Fruit fly (Drosophila melanogaster) whole organism, embryonic: ENCODE data around the gene nAChRalpha7.

Experiments
- Ada2b ChIP-seq: fragments of 200-800 bp; sonication (Bioruptor generic); IDR thresholded peaks from 2 replicates; pipeline ENCODE4 v1.3.6; 2022; ENCODE audit warnings: missing biosample characterization, missing genetic modification characterization
- Atf3 ChIP-seq: fragments of 200-800 bp; sonication (Bioruptor generic); optimal IDR thresholded peaks from 3 replicates; lab custom pipeline; 2016; ENCODE audit warnings: missing biosample characterization, missing genetic modification characterization
- Awh ChIP-seq: fragments of 200-800 bp; sonication (Bioruptor generic); IDR thresholded peaks from 2 replicates; pipeline ENCODE4, ENCODE4 v1.3.6; 2022; ENCODE audit warnings: missing biosample characterization, missing genetic modification characterization
- CG10274 ChIP-seq: fragments of 200-800 bp; sonication (Bioruptor generic); optimal IDR thresholded peaks from 3 replicates; lab custom pipeline; 2017; ENCODE audit warnings: missing biosample characterization, mild to moderate bottlenecking, missing genetic modification characterization
- CG10565 ChIP-seq: fragments of 200-800 bp; sonication (Bioruptor generic); optimal IDR thresholded peaks from 3 replicates; lab custom pipeline; 2016; ENCODE audit warnings: missing biosample characterization, mild to moderate bottlenecking, missing genetic modification characterization
- CG11093 ChIP-seq: fragments of 200-800 bp; sonication (Bioruptor generic); IDR thresholded peaks from 3 replicates; pipeline ENCODE4 v1.3.6; 2022; ENCODE audit warnings: missing biosample characterization, missing genetic modification characterization
- CG14965 ChIP-seq: fragments of 200-800 bp; sonication (Bioruptor generic); optimal IDR thresholded peaks from 2 replicates; lab custom pipeline; 2016; ENCODE audit warnings: missing biosample characterization, missing genetic modification characterization, borderline replicate concordance
- CG2889 ChIP-seq: fragments of 200-800 bp; sonication (Bioruptor generic); IDR thresholded peaks from 3 replicates; pipeline ENCODE4 v1.3.6; 2022; ENCODE audit warnings: missing biosample characterization, missing genetic modification characterization
- CG3407 ChIP-seq: fragments of 200-800 bp; sonication (Bioruptor generic); optimal IDR thresholded peaks from 2 replicates; lab custom pipeline; 2018; ENCODE audit warnings: missing biosample characterization, mild to moderate bottlenecking, missing genetic modification characterization
- CG4730 ChIP-seq: fragments of 200-800 bp; sonication (Bioruptor generic); IDR thresholded peaks from 2 replicates; pipeline ENCODE4 v1.3.6; 2022; ENCODE audit warnings: missing biosample characterization, missing genetic modification characterization
- CG5180 ChIP-seq: fragments of 200-800 bp; sonication (Bioruptor generic); optimal IDR thresholded peaks from 3 replicates; lab custom pipeline; 2017; ENCODE audit warnings: missing biosample characterization, missing genetic modification characterization, mild to moderate bottlenecking, moderate library complexity, missing genetic modification reagents
- CG5953 ChIP-seq: fragments of 200-800 bp; sonication (Bioruptor generic); IDR thresholded peaks from 2 replicates; pipeline ENCODE4 v1.3.6; 2022; ENCODE audit warnings: missing biosample characterization, missing genetic modification characterization
- CG7271 ChIP-seq: fragments of 200-800 bp; sonication (Bioruptor generic); optimal IDR thresholded peaks from 2 replicates; lab custom pipeline; 2018; ENCODE audit warnings: missing biosample characterization, mild to moderate bottlenecking, missing genetic modification characterization, moderate library complexity
- CG9727 ChIP-seq: fragments of 200-800 bp; sonication (Bioruptor generic); optimal IDR thresholded peaks from 3 replicates; lab custom pipeline; 2017; ENCODE audit warnings: missing biosample characterization, mild to moderate bottlenecking, missing genetic modification characterization
- CHES-1-like ChIP-seq: fragments of 200-800 bp; sonication (Bioruptor generic); optimal IDR thresholded peaks from 2 replicates; lab custom pipeline; 2016; ENCODE audit warnings: missing biosample characterization, missing genetic modification characterization
- Camta ChIP-seq: fragments of 200-800 bp; sonication (Bioruptor generic); optimal IDR thresholded peaks from 2 replicates; lab custom pipeline; 2016; ENCODE audit warnings: missing biosample characterization, missing genetic modification characterization
- Dad ChIP-seq: fragments of 200-800 bp; sonication (Bioruptor generic); optimal IDR thresholded peaks from 3 replicates; lab custom pipeline; 2016; ENCODE audit warnings: missing biosample characterization, missing genetic modification characterization
- Deaf1 ChIP-seq: fragments of 200-800 bp; optimal IDR thresholded peaks from 3 replicates; lab custom pipeline; 2019; ENCODE audit warnings: missing biosample characterization, mild to moderate bottlenecking, missing genetic modification characterization, moderate library complexity
- Drgx ChIP-seq: fragments of 200-800 bp; sonication (Bioruptor generic); IDR thresholded peaks from 2 replicates; pipeline ENCODE4 v1.3.6; 2022; ENCODE audit warnings: missing biosample characterization, missing genetic modification characterization
- GATAe ChIP-seq: fragments of 200-800 bp; sonication (Bioruptor generic); conservative IDR thresholded peaks from 2 replicates; pipeline ENCODE4 v1.3.6; 2022; ENCODE audit warnings: missing biosample characterization, missing genetic modification characterization
- H2.0 ChIP-seq: fragments of 200-800 bp; sonication (Bioruptor generic); IDR thresholded peaks from 2 replicates; pipeline ENCODE4 v1.3.6; 2022; ENCODE audit warnings: missing biosample characterization, missing genetic modification characterization
- Hand ChIP-seq: fragments of 200-800 bp; sonication (Bioruptor generic); optimal IDR thresholded peaks from 2 replicates; lab custom pipeline; 2017; ENCODE audit warnings: mild to moderate bottlenecking, missing biosample characterization, missing genetic modification reagents, missing genetic modification characterization
- Hr3 ChIP-seq: fragments of 200-800 bp; sonication (Bioruptor generic); optimal IDR thresholded peaks from 3 replicates; lab custom pipeline; 2016; ENCODE audit warnings: missing biosample characterization, missing genetic modification characterization
- MBD-R2 ChIP-seq: fragments of 200-800 bp; sonication (Bioruptor generic); IDR thresholded peaks from 2 replicates; pipeline ENCODE4 v1.3.6; 2022; ENCODE audit warnings: missing biosample characterization, missing genetic modification characterization
- MESR4 ChIP-seq: fragments of 200-800 bp; sonication (Bioruptor generic); optimal IDR thresholded peaks from 2 replicates; lab custom pipeline; 2018; ENCODE audit warnings: missing biosample characterization, mild to moderate bottlenecking, missing genetic modification characterization, moderate library complexity
- Ravus ChIP-seq: fragments of 200-800 bp; sonication (Bioruptor generic); IDR thresholded peaks from 2 replicates; pipeline ENCODE4 v1.3.6; 2022; ENCODE audit warnings: missing biosample characterization, missing genetic modification characterization
- ash1 ChIP-seq: fragments of 200-800 bp; sonication (Bioruptor generic); optimal IDR thresholded peaks from 2 replicates; lab custom pipeline; 2018; ENCODE audit warnings: missing biosample characterization, mild to moderate bottlenecking, missing genetic modification characterization
- bbx ChIP-seq: fragments of 200-800 bp; sonication (Bioruptor generic); IDR thresholded peaks from 2 replicates; pipeline ENCODE4 v1.3.6; 2022; ENCODE audit warnings: missing biosample characterization, missing genetic modification characterization; ENCODE audit not compliant: partially characterized antibody
- bigmax ChIP-seq: fragments of 200-800 bp; sonication (Bioruptor generic); optimal IDR thresholded peaks from 2 replicates; lab custom pipeline; 2018; ENCODE audit warnings: missing biosample characterization, mild to moderate bottlenecking, missing genetic modification characterization
- fru ChIP-seq: fragments of >200 bp; optimal IDR thresholded peaks from 2 replicates; lab custom pipeline; 2017
- fu2 ChIP-seq: fragments of 200-800 bp; sonication (Bioruptor generic); optimal IDR thresholded peaks from 2 replicates; lab custom pipeline; 2016; ENCODE audit warnings: missing biosample characterization, missing genetic modification characterization
- gem ChIP-seq: fragments of 200-800 bp; sonication (Bioruptor generic); optimal IDR thresholded peaks from 2 replicates; lab custom pipeline; 2019; ENCODE audit warnings: missing biosample characterization, mild to moderate bottlenecking, missing genetic modification characterization, moderate library complexity
- gro ChIP-seq: fragments of 200-800 bp; sonication (Bioruptor generic); optimal IDR thresholded peaks from 2 replicates; lab custom pipeline; 2016; ENCODE audit warnings: missing biosample characterization, missing genetic modification characterization
- gsb-n ChIP-seq: fragments of 200-800 bp; sonication (Bioruptor generic); optimal IDR thresholded peaks from 3 replicates; lab custom pipeline; 2018; ENCODE audit warnings: missing biosample characterization, mild to moderate bottlenecking, missing genetic modification characterization
- her ChIP-seq: fragments of 200-800 bp; sonication (Bioruptor generic); optimal IDR thresholded peaks from 2 replicates; lab custom pipeline; 2016; ENCODE audit warnings: missing biosample characterization, missing genetic modification characterization
- maf-S ChIP-seq: fragments of 200-800 bp; sonication (Bioruptor generic); optimal IDR thresholded peaks from 2 replicates; lab custom pipeline; 2016; ENCODE audit warnings: missing biosample characterization, missing genetic modification characterization
- rib ChIP-seq: fragments of 200-800 bp; sonication (Bioruptor generic); IDR thresholded peaks from 2 replicates; pipeline ENCODE4 v1.3.6; 2022; ENCODE audit warnings: missing biosample characterization, missing genetic modification characterization
- row ChIP-seq: fragments of 200-800 bp; sonication (Bioruptor generic); IDR thresholded peaks from 3 replicates; pipeline ENCODE4 v1.3.6; 2022; ENCODE audit warnings: missing biosample characterization, missing genetic modification characterization
- scrt ChIP-seq: fragments of 200-800 bp; sonication (Bioruptor generic); optimal IDR thresholded peaks from 2 replicates; lab custom pipeline; 2018; ENCODE audit warnings: missing biosample characterization, mild to moderate bottlenecking, missing genetic modification characterization, moderate library complexity
- slbo ChIP-seq: fragments of 200-800 bp; sonication (Bioruptor generic); IDR thresholded peaks from 2 replicates; pipeline ENCODE4 v1.3.6; 2022; ENCODE audit warnings: missing biosample characterization, missing genetic modification characterization
- zen2 ChIP-seq: fragments of 200-800 bp; sonication (Bioruptor generic); IDR thresholded peaks from 3 replicates; pipeline ENCODE4 v1.3.6; 2022; ENCODE audit warnings: missing biosample characterization, missing genetic modification characterization; ENCODE audit not compliant: partially characterized antibody

The nAChRalpha7 gene

DNA sequence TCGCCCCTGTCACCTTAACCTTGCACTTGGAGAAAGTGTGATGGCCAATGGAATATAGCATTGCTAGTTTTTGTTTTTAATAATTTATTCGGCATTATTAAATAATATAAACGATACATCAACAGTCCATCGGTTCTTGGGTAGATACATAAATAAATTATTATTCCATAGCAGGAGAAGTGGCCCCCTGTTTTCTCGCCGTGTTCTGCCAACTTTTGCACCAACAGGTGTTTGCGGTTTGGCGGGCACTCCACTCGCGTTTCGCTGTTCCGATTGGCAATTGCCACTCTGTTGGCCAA is 24.5 kb downstream of the nAChRalpha7 start (continued):
- TF ChIP-seq bbx (GFP tag; lab: Robert Waterston, UW) (no peak), CG10274 (GFP tag; lab: Kevin White, UChicago) (peak; percentile 74), CG2889 (peak; percentile 86), Drgx (GFP tag; lab: Robert Waterston, UW) (peak; percentile 95), ash1 (GFP tag; lab: Kevin White, UChicago) (no peak), row (GFP tag; lab: Robert Waterston, UW) (peak; percentile 89), gro (peak; percentile 73), fru (lab: Kevin White, UChicago) (no peak), bigmax (GFP tag; lab: Kevin White, UChicago) (peak; percentile 1), CG5953 (GFP tag; lab: Robert Waterston, UW) (no peak), GATAe (peak; percentile 59; the same call in 1 of the 2 replicates), CG10565 (GFP tag; lab: Kevin White, UChicago) (no peak), CHES-1-like (peak; percentile 70), CG3407 (GFP tag; lab: Kevin White, UChicago) (peak; percentile 55), Hr3 (GFP tag; lab: Kevin White, UChicago) (peak; percentile 77), CG14965 (GFP tag; lab: Kevin White, UChicago) (no peak), MBD-R2 (GFP tag; lab: Robert Waterston, UW) (peak; percentile 73), Hand (GFP tag; lab: Kevin White, UChicago) (peak; percentile 83), rib (GFP tag; lab: Robert Waterston, UW) (peak; percentile 91), maf-S (GFP tag; lab: Kevin White, UChicago) (peak; percentile 52), slbo (GFP tag; lab: Robert Waterston, UW) (peak; percentile 95), CG5180 (GFP tag; lab: Kevin White, UChicago) (peak; percentile 39), Ada2b (GFP tag; lab: Robert Waterston, UW) (peak; percentile 68), gsb-n (tag; lab: Kevin White, UChicago) (peak; percentile 60), Atf3 (GFP tag; lab: Kevin White, UChicago) (peak; percentile 57), CG4730 (GFP tag; lab: Robert Waterston, UW) (peak; percentile 72), fu2 (peak; percentile 35), gem (tag; lab: Kevin White, UChicago) (peak; percentile 89), CG7271 (tag; lab: Kevin White, UChicago) (no peak), Ravus (GFP tag; lab: Robert Waterston, UW) (peak; percentile 57), Deaf1 (peak; percentile 70), MESR4 (GFP tag; lab: Kevin White, UChicago) (peak; percentile 1), CG9727 (peak; percentile 84), her (GFP tag; lab: Kevin White, UChicago) (peak; percentile 56), Dad (GFP tag; lab: Kevin White, UChicago) (peak; percentile 59), CG11093 (GFP tag; lab: Robert Waterston, UW) (peak; percentile 66; the same call in 2 of the 3 replicates), zen2 (GFP tag; lab: Robert Waterston, UW) (no peak), scrt (GFP tag; lab: Kevin White, UChicago) (peak; percentile 89), H2.0 (GFP tag; lab: Robert Waterston, UW) (peak; percentile 68), Camta (GFP tag; lab: Kevin White, UChicago) (peak; percentile 57), Awh (GFP tag; lab: Robert Waterston, UW) (peak; percentile 12; the same call in 1 of the 2 replicates)
- TF ChIP-seq, all 482 proteins: peak for 371
